Worm (Caenorhabditis elegans) whole organism, mixed stage, embryonic: ENCODE results near the gene riok-3.

Source experiments
- M03D4.4 ChIP-seq: sonication (generic microtip); optimal IDR thresholded peaks from 2 replicates; lab custom pipeline; 2017; ENCODE audit warnings: mild to moderate bottlenecking, missing genetic modification characterization, missing compliant biosample characterization
- bed-3 ChIP-seq: fragments of 200-800 bp; sonication (Bioruptor generic); optimal IDR thresholded peaks from 3 replicates; lab custom pipeline; 2018; ENCODE audit warnings: mild to moderate bottlenecking, missing genetic modification characterization, moderate library complexity, missing compliant biosample characterization
- blmp-1 ChIP-seq: fragments of 150-350 bp; optimal IDR thresholded peaks from 2 replicates; lab custom pipeline; 2014; ENCODE audit warnings: missing biosample characterization, missing genetic modification characterization
- ceh-39 ChIP-seq: fragments of 150-350 bp; optimal IDR thresholded peaks from 2 replicates; lab custom pipeline; 2014; ENCODE audit warnings: missing biosample characterization, missing genetic modification characterization
- ceh-43 ChIP-seq: fragments of 200-800 bp; sonication (Bioruptor generic); optimal IDR thresholded peaks from 2 replicates; lab custom pipeline; 2018; ENCODE audit warnings: mild to moderate bottlenecking, missing genetic modification characterization, moderate library complexity, missing compliant biosample characterization
- ceh-83 ChIP-seq: fragments of 200-800 bp; sonication (Bioruptor generic); optimal IDR thresholded peaks from 2 replicates; lab custom pipeline; 2018; ENCODE audit warnings: mild to moderate bottlenecking, missing genetic modification characterization, missing compliant biosample characterization
- ces-1 ChIP-seq: fragments of 150-350 bp; optimal IDR thresholded peaks from 2 replicates; lab custom pipeline; 2014; ENCODE audit warnings: missing biosample characterization, missing genetic modification reagents, missing genetic modification characterization
- cnd-1 ChIP-seq: fragments of 200-800 bp; sonication (Bioruptor generic); optimal IDR thresholded peaks from 2 replicates; lab custom pipeline; 2018; ENCODE audit warnings: mild to moderate bottlenecking, missing genetic modification characterization, missing compliant biosample characterization
- drap-1 ChIP-seq: fragments of 200-800 bp; sonication (Bioruptor generic); optimal IDR thresholded peaks from 3 replicates; lab custom pipeline; 2018; ENCODE audit warnings: mild to moderate bottlenecking, missing genetic modification characterization, missing compliant biosample characterization
- elt-1 ChIP-seq: sonication (generic microtip); optimal IDR thresholded peaks from 2 replicates; lab custom pipeline; 2017; ENCODE audit warnings: missing genetic modification characterization, mild to moderate bottlenecking, missing compliant biosample characterization, antibody characterized with exemption, moderate library complexity, borderline replicate concordance; ENCODE audit not compliant: insufficient read depth
- elt-3 ChIP-seq: fragments of 150-350 bp; optimal IDR thresholded peaks from 2 replicates; lab custom pipeline; 2014; ENCODE audit warnings: missing biosample characterization, missing genetic modification characterization
- ham-2 ChIP-seq: fragments of 200-800 bp; sonication (Bioruptor generic); optimal IDR thresholded peaks from 2 replicates; lab custom pipeline; 2018; ENCODE audit warnings: mild to moderate bottlenecking, missing genetic modification characterization, missing compliant biosample characterization
- lin-13 ChIP-seq: fragments of 150-350 bp; optimal IDR thresholded peaks from 2 replicates; lab custom pipeline; 2014; ENCODE audit warnings: missing biosample characterization, missing genetic modification characterization
- lsy-2 ChIP-seq: fragments of 150-350 bp; optimal IDR thresholded peaks from 2 replicates; lab custom pipeline; 2014; ENCODE audit warnings: missing biosample characterization, missing genetic modification characterization
- mab-5 ChIP-seq: fragments of 150-350 bp; optimal IDR thresholded peaks from 2 replicates; lab custom pipeline; 2014; ENCODE audit warnings: missing biosample characterization, missing genetic modification characterization
- mls-2 ChIP-seq: sonication (generic microtip); optimal IDR thresholded peaks from 2 replicates; lab custom pipeline; 2016; ENCODE audit warnings: mild to moderate bottlenecking, missing genetic modification characterization, moderate library complexity, missing compliant biosample characterization
- nhr-12 ChIP-seq: fragments of 150-350 bp; optimal IDR thresholded peaks from 2 replicates; lab custom pipeline; 2014; ENCODE audit warnings: missing biosample characterization, missing genetic modification characterization
- nhr-2 ChIP-seq: fragments of 150-350 bp; optimal IDR thresholded peaks from 2 replicates; lab custom pipeline; 2014; ENCODE audit warnings: missing biosample characterization, missing genetic modification characterization
- nhr-237 ChIP-seq: fragments of 150-350 bp; optimal IDR thresholded peaks from 2 replicates; lab custom pipeline; 2014; ENCODE audit warnings: missing biosample characterization, missing genetic modification characterization
- nhr-28 ChIP-seq: fragments of 150-350 bp; optimal IDR thresholded peaks from 2 replicates; lab custom pipeline; 2014; ENCODE audit warnings: missing biosample characterization, missing genetic modification characterization
- nhr-76 ChIP-seq: sonication (generic microtip); optimal IDR thresholded peaks from 2 replicates; lab custom pipeline; 2017; ENCODE audit warnings: missing biosample characterization, missing genetic modification characterization
- pha-4 ChIP-seq: fragments of 150-350 bp; optimal IDR thresholded peaks from 2 replicates; lab custom pipeline; 2018; ENCODE audit warnings: missing biosample characterization, missing genetic modification reagents, missing genetic modification characterization
- sem-2 ChIP-seq: fragments of 200-800 bp; sonication (Bioruptor generic); optimal IDR thresholded peaks from 2 replicates; lab custom pipeline; 2018; ENCODE audit warnings: mild to moderate bottlenecking, missing genetic modification characterization, missing compliant biosample characterization
- snpc-4 ChIP-seq: fragments of 150-350 bp; optimal IDR thresholded peaks from 2 replicates; lab custom pipeline; 2014; ENCODE audit warnings: missing biosample characterization, missing genetic modification characterization
- sptf-1 ChIP-seq: sonication (generic microtip); optimal IDR thresholded peaks from 2 replicates; lab custom pipeline; 2017; ENCODE audit warnings: mild to moderate bottlenecking, missing genetic modification characterization, moderate library complexity, missing compliant biosample characterization
- tbx-8 ChIP-seq: fragments of 200-800 bp; sonication (Bioruptor generic); optimal IDR thresholded peaks from 2 replicates; lab custom pipeline; 2018; ENCODE audit warnings: mild to moderate bottlenecking, missing genetic modification characterization, moderate library complexity, missing compliant biosample characterization
- unc-120 ChIP-seq: sonication (generic microtip); optimal IDR thresholded peaks from 2 replicates; lab custom pipeline; 2017; ENCODE audit warnings: missing genetic modification characterization, missing compliant biosample characterization; ENCODE audit not compliant: poor library complexity, severe bottlenecking
- unc-39 ChIP-seq: fragments of 150-350 bp; optimal IDR thresholded peaks from 2 replicates; lab custom pipeline; 2014; ENCODE audit warnings: missing biosample characterization, missing genetic modification characterization
- unc-62 ChIP-seq: fragments of 150-350 bp; optimal IDR thresholded peaks from 2 replicates; lab custom pipeline; 2014; ENCODE audit warnings: missing biosample characterization, missing genetic modification reagents, missing genetic modification characterization
- zip-8 ChIP-seq: fragments of 150-350 bp; optimal IDR thresholded peaks from 2 replicates; lab custom pipeline; 2014; ENCODE audit warnings: missing biosample characterization, missing genetic modification characterization
- ztf-11 ChIP-seq: fragments of 150-350 bp; optimal IDR thresholded peaks from 2 replicates; lab custom pipeline; 2014; ENCODE audit warnings: missing biosample characterization, missing genetic modification characterization

The riok-3 gene

DNA sequence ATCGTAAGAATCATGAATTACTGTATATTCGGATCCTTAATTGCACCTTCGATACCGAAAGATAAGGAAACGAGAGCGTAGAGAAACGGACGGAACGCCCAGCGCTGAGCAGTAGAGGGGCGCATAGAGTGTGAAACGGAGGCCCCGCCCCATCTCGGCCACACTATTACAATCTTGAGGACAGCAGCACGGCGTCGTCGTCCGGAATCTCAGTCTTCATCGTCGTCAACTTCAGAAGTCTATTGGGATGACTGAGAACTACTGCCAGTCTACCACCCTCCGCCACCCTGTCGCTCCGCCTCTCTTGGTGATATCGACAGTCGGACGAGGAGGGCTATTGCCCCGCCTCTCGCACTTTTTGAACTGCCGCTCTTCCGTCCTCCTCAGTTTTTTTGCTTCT is 40.1 kb downstream of the riok-3 start:
- no peak for TF ChIP-seq nhr-28 (tag; lab: Kevin White, UChicago)
- TF ChIP-seq M03D4.4 (tag; lab: Kevin White, UChicago), result peak; percentile 19

DNA sequence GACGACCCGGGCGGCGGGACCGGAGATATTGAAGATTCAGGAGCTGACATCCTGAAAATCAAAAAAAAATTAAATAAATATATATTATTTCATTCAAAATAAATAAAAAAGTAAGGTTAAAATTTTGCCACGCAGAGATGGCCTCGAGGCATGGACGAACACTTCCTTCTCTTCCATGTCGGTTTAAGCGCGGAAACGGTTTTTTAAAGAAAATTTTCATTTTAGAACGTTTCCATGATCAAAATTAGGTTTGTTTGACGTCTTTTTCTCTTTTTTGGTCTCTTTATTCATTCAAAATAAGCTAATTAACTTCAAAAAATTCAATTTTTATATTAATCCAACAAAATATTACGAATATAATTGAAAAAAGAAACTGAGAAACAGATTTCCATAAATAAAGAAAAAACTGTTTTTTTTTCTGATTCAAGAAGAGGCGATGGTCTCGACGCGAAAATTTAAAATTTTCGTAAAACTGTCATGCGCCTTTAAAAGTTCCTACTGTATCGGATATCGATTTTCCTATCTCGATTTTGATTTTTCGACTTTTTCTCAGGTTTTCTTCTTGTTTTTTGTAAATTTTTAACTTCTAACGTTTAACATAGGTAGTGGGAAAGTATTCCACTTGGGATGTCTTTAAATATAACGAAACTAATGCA is 42.6 kb downstream of the riok-3 start, which contains the start of gene gcc-2:
Gene gcc-2 (minus strand): TSS at position 51 of the 656 bp plus-strand sequence.
- TF ChIP-seq nhr-237 (tag; lab: Kevin White, UChicago), result no peak
- no peak for TF ChIP-seq bed-3 (GFP tag; lab: Kevin White, UChicago)
- TF ChIP-seq tbx-8, result no peak
- TF ChIP-seq ham-2, result no peak
- no peak for TF ChIP-seq sem-2 (GFP tag; lab: Kevin White, UChicago)
- TF ChIP-seq nhr-28 (tag; lab: Kevin White, UChicago), result no peak
- no peak for TF ChIP-seq snpc-4 (tag; lab: Kevin White, UChicago)
- TF ChIP-seq ztf-11, result no peak
- no peak for TF ChIP-seq ceh-39
- TF ChIP-seq ces-1 (GFP tag; lab: Kevin White, UChicago), result no peak
- no peak for TF ChIP-seq ceh-83 (GFP tag; lab: Kevin White, UChicago)
- TF ChIP-seq elt-1, result no peak
- TF ChIP-seq nhr-2 (tag; lab: Kevin White, UChicago), result no peak
- TF ChIP-seq nhr-12 (tag; lab: Kevin White, UChicago), result no peak
- TF ChIP-seq cnd-1 (tag; lab: Kevin White, UChicago), result no peak
- no peak for TF ChIP-seq zip-8 (tag; lab: Kevin White, UChicago)
- no peak for TF ChIP-seq M03D4.4 (tag; lab: Kevin White, UChicago)
- TF ChIP-seq, all 35 proteins: peak for 0

DNA sequence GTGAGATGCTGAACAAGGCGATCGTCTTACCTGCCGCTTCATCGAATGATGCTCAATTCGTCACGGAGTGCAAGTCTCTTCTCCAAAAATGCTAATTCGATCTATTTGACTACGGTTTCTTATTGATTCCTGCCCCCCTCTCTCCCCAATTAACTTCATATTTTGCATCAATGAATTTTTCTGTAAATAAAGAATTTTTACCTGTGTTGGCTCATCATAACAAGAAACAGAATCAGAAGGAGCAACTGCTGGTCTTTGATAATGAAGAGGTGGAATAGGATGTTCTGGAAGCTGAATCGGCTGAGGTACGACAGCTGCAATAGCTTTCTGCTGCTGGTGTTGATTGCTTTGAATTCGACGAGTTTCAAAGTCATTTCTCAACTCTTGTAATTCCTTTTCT is 44.6 kb downstream of the riok-3 start:
- TF ChIP-seq bed-3 (GFP tag; lab: Kevin White, UChicago), result no peak
- no peak for TF ChIP-seq nhr-2 (tag; lab: Kevin White, UChicago)
- no peak for TF ChIP-seq ceh-83 (GFP tag; lab: Kevin White, UChicago)
- no peak for TF ChIP-seq lin-13 (tag; lab: Kevin White, UChicago)
- TF ChIP-seq ceh-43, result no peak
- no peak for TF ChIP-seq tbx-8
- no peak for TF ChIP-seq sptf-1
- TF ChIP-seq ceh-39, result no peak
- no peak for TF ChIP-seq nhr-76 (tag; lab: Kevin White, UChicago)
- TF ChIP-seq ztf-11, result no peak
- TF ChIP-seq unc-39 (tag; lab: Kevin White, UChicago), result no peak
- TF ChIP-seq snpc-4 (tag; lab: Kevin White, UChicago), result no peak

DNA sequence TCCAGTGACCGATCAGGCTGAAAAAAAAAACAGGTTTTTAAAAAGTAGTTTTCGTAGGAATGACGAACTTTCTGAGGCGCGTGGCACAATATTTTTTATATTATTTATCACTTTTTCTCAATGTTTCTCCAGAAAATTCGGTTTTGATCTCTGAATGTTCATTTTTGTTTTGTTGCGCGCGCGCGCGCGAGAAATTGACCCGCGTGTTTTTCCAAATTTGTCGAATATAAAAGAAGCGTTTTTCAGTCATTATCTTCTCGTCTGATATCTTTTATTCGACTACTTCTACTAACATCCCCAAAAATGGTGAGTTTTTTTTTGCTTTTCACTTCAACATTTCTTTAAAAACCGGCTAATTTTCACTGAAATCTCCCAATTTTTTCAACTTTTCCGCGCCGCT is 46.0 kb downstream of the riok-3 start, which contains the start of gene rmd-1:
Gene rmd-1 (plus strand): TSS at position 247 of the 400 bp plus-strand sequence.
- TF ChIP-seq lsy-2 (tag; lab: Kevin White, UChicago) (no peak), lin-13 (tag; lab: Kevin White, UChicago) (no peak), nhr-237 (tag; lab: Kevin White, UChicago) (no peak), blmp-1 (tag; lab: Kevin White, UChicago) (no peak), zip-8 (tag; lab: Kevin White, UChicago) (no peak), unc-62 (GFP tag; lab: Kevin White, UChicago) (no peak), pha-4 (no peak), mab-5 (no peak), unc-120 (no peak), nhr-76 (tag; lab: Kevin White, UChicago) (no peak), cnd-1 (tag; lab: Kevin White, UChicago) (no peak), drap-1 (GFP tag; lab: Kevin White, UChicago) (no peak), nhr-12 (tag; lab: Kevin White, UChicago) (no peak), mls-2 (tag; lab: Kevin White, UChicago) (no peak)

DNA sequence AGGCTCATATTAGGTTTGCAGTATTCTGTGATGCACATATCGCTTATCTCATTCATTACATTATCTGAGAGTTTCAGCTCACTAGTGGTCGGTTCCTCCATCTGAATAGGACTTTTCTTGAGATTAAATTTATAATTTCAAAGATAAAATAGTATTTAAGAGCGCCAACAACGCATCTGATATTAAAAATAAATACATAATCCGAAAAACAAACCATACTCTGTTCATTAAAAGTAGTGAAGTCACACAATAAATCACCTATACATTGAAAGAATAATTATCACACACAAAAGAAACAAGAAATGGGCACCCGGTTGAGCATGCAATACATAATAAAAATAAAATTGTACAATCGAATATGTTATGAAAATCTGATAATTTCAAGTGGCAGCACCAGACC is 47.4 kb downstream of the riok-3 start, which contains the start of gene vps-53:
Gene vps-53 (minus strand): TSS at position 101 of the 400 bp plus-strand sequence.
- no peak for TF ChIP-seq zip-8 (tag; lab: Kevin White, UChicago)
- TF ChIP-seq unc-62 (GFP tag; lab: Kevin White, UChicago), result no peak
- TF ChIP-seq blmp-1 (tag; lab: Kevin White, UChicago), result no peak
- no peak for TF ChIP-seq sem-2 (GFP tag; lab: Kevin White, UChicago)
- TF ChIP-seq nhr-12 (tag; lab: Kevin White, UChicago), result no peak
- no peak for TF ChIP-seq nhr-2 (tag; lab: Kevin White, UChicago)
- TF ChIP-seq cnd-1 (tag; lab: Kevin White, UChicago), result no peak
- no peak for TF ChIP-seq unc-39 (tag; lab: Kevin White, UChicago)
- no peak for TF ChIP-seq mab-5
- TF ChIP-seq ztf-11, result no peak
- TF ChIP-seq snpc-4 (tag; lab: Kevin White, UChicago), result no peak
- TF ChIP-seq M03D4.4 (tag; lab: Kevin White, UChicago), result no peak
- no peak for TF ChIP-seq elt-1
- no peak for TF ChIP-seq tbx-8
- TF ChIP-seq elt-3 (tag; lab: Kevin White, UChicago), result no peak
- TF ChIP-seq lsy-2 (tag; lab: Kevin White, UChicago), result no peak
- no peak for TF ChIP-seq lin-13 (tag; lab: Kevin White, UChicago)
- no peak for TF ChIP-seq unc-120
